Worm (Caenorhabditis elegans) whole organism, L3 larva: ENCODE results near the gene spp-11.

Source experiments
- ZK546.5 ChIP-seq: sonication (generic microtip); optimal IDR thresholded peaks from 2 replicates; lab custom pipeline; 2017; ENCODE audit warnings: missing biosample characterization, missing genetic modification characterization
- ama-1 ChIP-seq: fragments of 150-350 bp; optimal IDR thresholded peaks from 2 replicates; lab custom pipeline; 2018
- daf-12 ChIP-seq: fragments of 150-350 bp; optimal IDR thresholded peaks from 2 replicates; lab custom pipeline; 2014; ENCODE audit warnings: missing biosample characterization, missing genetic modification reagents, missing genetic modification characterization
- egl-27 ChIP-seq: sonication (generic microtip); optimal IDR thresholded peaks from 4 replicates; lab custom pipeline; 2017; ENCODE audit warnings: missing biosample characterization, missing genetic modification reagents, missing genetic modification characterization
- egl-5 ChIP-seq: fragments of 150-350 bp; optimal IDR thresholded peaks from 2 replicates; lab custom pipeline; 2017; ENCODE audit warnings: missing biosample characterization, missing genetic modification reagents, missing genetic modification characterization, inconsistent platforms
- elt-1 ChIP-seq: fragments of 150-350 bp; optimal IDR thresholded peaks from 2 replicates; lab custom pipeline; 2014; ENCODE audit warnings: missing biosample characterization, missing genetic modification characterization
- elt-2 ChIP-seq: sonication (generic microtip); optimal IDR thresholded peaks from 2 replicates; lab custom pipeline; 2016; ENCODE audit warnings: missing genetic modification reagents, mild to moderate bottlenecking, missing genetic modification characterization, missing compliant biosample characterization
- elt-3 ChIP-seq, 3 experiments: fragments of 150-350 bp in 1 of 3; sonication (generic microtip) in 2 of 3; optimal IDR thresholded peaks; 2 replicates in 2 of 3; 4 replicates in 1 of 3; lab custom pipeline; 2014 to 2017; ENCODE audit warnings: missing biosample characterization in 3 of 3, missing genetic modification characterization in 3 of 3
- eor-1 ChIP-seq, 2 experiments: fragments of 150-350 bp; optimal IDR thresholded peaks; 2 replicates each; lab custom pipeline; 2014 to 2018; ENCODE audit warnings: missing biosample characterization in 2 of 2, missing genetic modification characterization in 2 of 2
- fkh-10 ChIP-seq: sonication (generic microtip); optimal IDR thresholded peaks from 2 replicates; lab custom pipeline; 2017; ENCODE audit warnings: missing biosample characterization, missing genetic modification reagents, missing genetic modification characterization
- fos-1 ChIP-seq: fragments of 150-350 bp; optimal IDR thresholded peaks from 2 replicates; lab custom pipeline; 2014; ENCODE audit warnings: missing biosample characterization, missing genetic modification characterization
- hmg-11 ChIP-seq: sonication (generic microtip); optimal IDR thresholded peaks from 2 replicates; lab custom pipeline; 2016; ENCODE audit warnings: missing genetic modification characterization, missing compliant biosample characterization
- lin-15B ChIP-seq: fragments of 150-350 bp; optimal IDR thresholded peaks from 2 replicates; lab custom pipeline; 2014; ENCODE audit warnings: missing biosample characterization, missing genetic modification characterization
- lin-39 ChIP-seq: fragments of 150-350 bp; optimal IDR thresholded peaks from 2 replicates; lab custom pipeline; 2018; ENCODE audit warnings: missing biosample characterization, missing genetic modification reagents, missing genetic modification characterization
- mdl-1 ChIP-seq: fragments of 150-350 bp; optimal IDR thresholded peaks from 2 replicates; lab custom pipeline; 2014; ENCODE audit warnings: missing biosample characterization, missing genetic modification characterization
- nfya-1 ChIP-seq: sonication (generic microtip); optimal IDR thresholded peaks from 2 replicates; lab custom pipeline; 2017; ENCODE audit warnings: missing genetic modification characterization, mild to moderate bottlenecking, missing compliant biosample characterization, antibody characterized with exemption, moderate library complexity; ENCODE audit not compliant: insufficient read depth
- nhr-11 ChIP-seq: fragments of 150-350 bp; optimal IDR thresholded peaks from 2 replicates; lab custom pipeline; 2014; ENCODE audit warnings: missing biosample characterization, missing genetic modification characterization
- nhr-12 ChIP-seq: fragments of 150-350 bp; optimal IDR thresholded peaks from 2 replicates; lab custom pipeline; 2014; ENCODE audit warnings: missing biosample characterization, missing genetic modification characterization
- nhr-23 ChIP-seq: fragments of 150-350 bp; optimal IDR thresholded peaks from 2 replicates; lab custom pipeline; 2014; ENCODE audit warnings: missing biosample characterization, missing genetic modification reagents, missing genetic modification characterization
- nhr-25 ChIP-seq: sonication (generic microtip); optimal IDR thresholded peaks from 2 replicates; lab custom pipeline; 2017; ENCODE audit warnings: missing biosample characterization, missing genetic modification characterization
- nhr-28 ChIP-seq: fragments of 150-350 bp; optimal IDR thresholded peaks from 2 replicates; lab custom pipeline; 2014; ENCODE audit warnings: missing biosample characterization, missing genetic modification characterization
- nhr-43 ChIP-seq: sonication (generic microtip); optimal IDR thresholded peaks from 2 replicates; lab custom pipeline; 2016; ENCODE audit warnings: mild to moderate bottlenecking, missing genetic modification characterization, missing compliant biosample characterization; ENCODE audit not compliant: poor library complexity, severe bottlenecking
- nhr-76 ChIP-seq: fragments of 150-350 bp; sonication (generic microtip); optimal IDR thresholded peaks from 5 replicates; lab custom pipeline; 2014; ENCODE audit warnings: missing biosample characterization, missing genetic modification characterization
- nhr-77 ChIP-seq: fragments of 150-350 bp; optimal IDR thresholded peaks from 2 replicates; lab custom pipeline; 2014; ENCODE audit warnings: missing biosample characterization, missing genetic modification characterization
- pha-4 ChIP-seq: fragments of 150-350 bp; optimal IDR thresholded peaks from 2 replicates; lab custom pipeline; 2014; ENCODE audit warnings: missing biosample characterization, missing genetic modification reagents, missing genetic modification characterization
- pqm-1 ChIP-seq: fragments of 150-350 bp; optimal IDR thresholded peaks from 2 replicates; lab custom pipeline; 2017; ENCODE audit warnings: missing biosample characterization, missing genetic modification characterization, inconsistent platforms
- sea-2 ChIP-seq: fragments of 150-350 bp; sonication (generic microtip); optimal IDR thresholded peaks from 4 replicates; lab custom pipeline; 2014; ENCODE audit warnings: missing biosample characterization, missing genetic modification reagents, missing genetic modification characterization
- skn-1 ChIP-seq: fragments of 150-350 bp; optimal IDR thresholded peaks from 2 replicates; lab custom pipeline; 2014; ENCODE audit warnings: missing biosample characterization, missing genetic modification characterization
- snpc-4 ChIP-seq: fragments of 150-350 bp; optimal IDR thresholded peaks from 2 replicates; lab custom pipeline; 2014; ENCODE audit warnings: missing biosample characterization, missing genetic modification characterization
- tbx-2 ChIP-seq: sonication (generic microtip); optimal IDR thresholded peaks from 2 replicates; lab custom pipeline; 2016; ENCODE audit warnings: mild to moderate bottlenecking, missing genetic modification characterization, missing compliant biosample characterization
- ztf-11 ChIP-seq: fragments of 150-350 bp; optimal IDR thresholded peaks from 2 replicates; lab custom pipeline; 2014; ENCODE audit warnings: missing biosample characterization, missing genetic modification characterization

Gene spp-11

DNA sequence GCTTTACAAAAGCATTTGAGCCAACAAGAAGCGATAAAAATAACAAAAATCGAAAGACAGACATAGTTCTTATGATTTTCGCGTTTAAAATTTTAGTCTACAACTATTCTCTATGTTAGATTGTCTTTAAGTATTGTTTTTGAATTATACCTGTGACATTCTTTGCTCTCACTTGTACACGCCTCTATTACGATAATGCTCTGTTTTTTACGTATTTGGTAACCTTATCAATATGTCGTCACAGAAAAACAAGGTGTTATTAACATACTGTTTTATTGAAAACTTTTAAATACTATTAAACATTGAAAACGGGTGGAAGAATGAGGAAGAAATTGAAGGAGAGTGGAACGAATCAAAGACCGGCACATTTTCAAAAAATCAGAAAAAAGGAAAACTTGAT is at the start of gene spp-11:
Gene spp-11, minus strand, starts transcription at position 101 of the 400 bp plus-strand sequence.
- TF ChIP-seq elt-3 (tag; optimal IDR thresholded peaks at IDR 0.05; lab: Kevin White, UChicago): no peak
- TF ChIP-seq daf-12 (tag; lab: Kevin White, UChicago): no peak
- TF ChIP-seq nhr-76 (tag; lab: Kevin White, UChicago): no peak
- no peak for TF ChIP-seq nhr-43 (tag; lab: Kevin White, UChicago)
- no peak for TF ChIP-seq ZK546.5
- TF ChIP-seq hmg-11 (tag; lab: Kevin White, UChicago): no peak
- TF ChIP-seq nhr-25: no peak
- TF ChIP-seq ama-1: no peak
- TF ChIP-seq nfya-1: no peak

DNA sequence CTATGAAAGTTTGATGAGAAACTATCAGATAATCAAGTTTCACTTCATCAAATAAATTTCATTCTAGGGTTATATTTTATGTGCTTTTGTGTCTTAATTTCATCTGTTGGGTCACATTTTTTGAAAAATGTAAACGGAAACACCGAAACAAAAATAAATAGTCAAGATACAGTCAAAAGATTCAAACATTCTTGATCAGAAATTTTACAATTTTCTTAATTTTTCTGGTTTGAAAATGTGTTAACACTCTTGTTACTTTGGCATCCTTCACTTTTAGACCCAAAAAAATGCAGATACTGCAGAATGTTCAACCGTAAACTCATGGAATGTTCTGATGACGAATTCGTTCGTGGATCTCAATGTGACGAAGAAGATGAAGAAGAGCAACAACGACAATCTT is 47.5 kb upstream of the spp-11 start, which contains the start of gene aptf-1:
Gene aptf-1, plus strand, starts transcription at position 301 of the 400 bp plus-strand sequence.
- TF ChIP-seq skn-1 (tag; lab: Kevin White, UChicago) (no peak), ztf-11 (tag; lab: Kevin White, UChicago) (no peak), tbx-2 (tag; lab: Kevin White, UChicago) (no peak), mdl-1 (tag; lab: Kevin White, UChicago) (no peak), nhr-77 (tag; lab: Kevin White, UChicago) (no peak), nhr-23 (tag; lab: Kevin White, UChicago) (no peak), nhr-11 (tag; lab: Kevin White, UChicago) (no peak), fkh-10 (GFP tag; lab: Kevin White, UChicago) (no peak), nhr-12 (no peak), ZK546.5 (no peak), daf-12 (tag; lab: Kevin White, UChicago) (no peak), ama-1 (no peak), elt-3 (tag; optimal IDR thresholded peaks at IDR 0.05; lab: Kevin White, UChicago) (no peak), elt-1 (tag; lab: Kevin White, UChicago) (no peak), nhr-28 (no peak)
- TF ChIP-seq, all 47 proteins: peak for 0

DNA sequence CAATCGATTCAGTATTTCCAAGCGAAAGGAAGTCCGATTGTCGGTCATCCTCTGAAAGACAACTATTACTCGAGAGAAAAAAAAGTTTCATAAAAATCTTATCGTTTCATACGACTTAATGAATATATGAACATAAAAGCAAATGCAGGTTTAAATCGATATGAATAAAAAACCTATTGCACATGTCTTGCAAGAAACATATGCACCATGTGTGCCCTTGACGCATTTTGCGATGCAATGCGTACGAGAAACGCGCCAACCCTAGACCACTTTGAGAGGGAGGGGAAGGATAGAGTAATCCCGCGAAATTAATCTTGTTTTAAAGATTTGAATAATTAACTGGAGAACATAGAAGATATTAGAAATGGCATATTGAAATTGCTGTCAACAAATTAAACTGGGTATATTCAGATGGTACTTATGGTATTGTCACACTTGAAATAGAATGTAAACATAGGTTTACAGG is 46.2 kb upstream of the spp-11 start, which contains the start of gene atg-16.2:
Gene atg-16.2, minus strand, starts transcription at position 51 of the 466 bp plus-strand sequence.
- TF ChIP-seq egl-5 (tag; lab: Kevin White, UChicago) (peak; percentile 12), pha-4 (tag; lab: Kevin White, UChicago) (peak; percentile 84), eor-1 (tag; optimal IDR thresholded peaks at IDR 0.05; lab: Kevin White, UChicago) (no peak), lin-39 (tag; lab: Kevin White, UChicago) (peak; percentile 42), sea-2 (GFP tag; lab: Kevin White, UChicago) (no peak), nhr-43 (tag; lab: Kevin White, UChicago) (peak; percentile 6), snpc-4 (tag; lab: Kevin White, UChicago) (peak; percentile 82), lin-15B (peak; percentile 64), fos-1 (no peak), nfya-1 (peak; percentile 58), daf-12 (tag; lab: Kevin White, UChicago) (no peak), egl-27 (no peak), nhr-25 (peak; percentile 71), elt-2 (tag; lab: Kevin White, UChicago) (peak; percentile 39)

DNA sequence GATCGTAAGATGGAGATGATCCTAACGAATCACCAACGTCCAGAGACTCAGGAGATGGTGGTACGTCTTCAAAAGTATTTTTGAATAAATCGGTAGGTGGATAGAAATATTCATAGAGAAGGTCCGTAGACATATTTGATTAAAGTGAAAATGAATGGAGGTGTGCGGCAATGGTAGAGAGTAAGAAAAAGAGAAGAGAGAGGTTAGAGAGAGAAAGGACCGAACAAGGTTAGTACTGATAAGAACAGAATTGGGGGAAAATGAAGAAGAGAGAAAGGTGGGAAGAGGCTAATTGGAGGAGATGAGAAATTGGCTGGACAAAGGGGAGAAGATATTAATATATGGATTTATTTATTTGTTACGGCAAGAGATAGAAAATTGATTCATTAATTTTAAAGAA is 42.5 kb upstream of the spp-11 start, which contains the start of gene nhr-22:
Gene nhr-22, minus strand, starts transcription at position 137 of the 400 bp plus-strand sequence.
- no peak for TF ChIP-seq elt-1 (tag; lab: Kevin White, UChicago)
- peak; percentile 37 for TF ChIP-seq elt-2 (tag; lab: Kevin White, UChicago)
- TF ChIP-seq, all 47 proteins: peak for 1

DNA sequence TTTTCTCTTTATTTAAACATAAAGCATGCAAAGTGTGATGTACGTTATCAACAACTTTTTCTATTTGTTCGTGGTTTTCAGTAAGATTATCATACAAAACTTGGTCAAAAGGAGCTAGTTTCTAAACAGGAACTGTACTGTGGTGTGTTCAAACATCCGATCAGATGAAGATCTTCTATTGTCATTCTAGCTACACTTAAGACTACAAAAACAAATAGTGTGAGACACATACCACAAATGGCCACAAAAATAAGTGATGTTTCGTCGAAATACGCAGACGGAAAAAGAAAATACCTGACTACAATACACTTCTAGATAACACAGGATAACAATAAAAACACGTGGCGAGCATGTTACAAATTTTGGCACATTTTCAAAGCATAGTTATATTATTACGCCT is 41.5 kb upstream of the spp-11 start:
- peak; percentile 14 for TF ChIP-seq nhr-23 (tag; lab: Kevin White, UChicago)
- TF ChIP-seq elt-2 (tag; lab: Kevin White, UChicago): peak; percentile 53
- no peak for TF ChIP-seq lin-39 (tag; lab: Kevin White, UChicago)
- peak; percentile 52 for TF ChIP-seq nhr-25
- TF ChIP-seq ztf-11 (tag; lab: Kevin White, UChicago): no peak
- TF ChIP-seq pqm-1: peak; percentile 9

DNA sequence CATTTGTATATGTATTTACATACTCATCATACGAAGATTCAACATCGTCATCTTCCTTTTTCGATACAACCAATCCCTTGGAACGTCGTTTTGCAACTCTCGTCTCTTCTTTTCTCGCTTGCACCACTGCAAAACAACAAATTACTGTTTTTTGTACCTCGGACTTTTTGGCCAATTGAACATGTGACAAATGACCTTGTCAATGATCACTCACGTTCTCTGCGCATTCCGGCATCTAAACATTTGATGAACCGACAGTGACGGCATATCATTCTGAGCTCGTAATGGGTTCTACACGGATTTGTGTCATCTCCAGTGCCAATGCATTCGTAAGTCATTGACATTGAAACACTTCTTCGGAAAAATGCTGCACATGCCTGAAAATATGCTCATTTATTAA is 41.0 kb upstream of the spp-11 start:
- TF ChIP-seq nhr-23 (tag; lab: Kevin White, UChicago) (peak; percentile 15), ztf-11 (tag; lab: Kevin White, UChicago) (no peak), nhr-25 (peak; percentile 29)
